Worm (Caenorhabditis elegans): ENCODE results near the gene F08B12.11.

DNA sequence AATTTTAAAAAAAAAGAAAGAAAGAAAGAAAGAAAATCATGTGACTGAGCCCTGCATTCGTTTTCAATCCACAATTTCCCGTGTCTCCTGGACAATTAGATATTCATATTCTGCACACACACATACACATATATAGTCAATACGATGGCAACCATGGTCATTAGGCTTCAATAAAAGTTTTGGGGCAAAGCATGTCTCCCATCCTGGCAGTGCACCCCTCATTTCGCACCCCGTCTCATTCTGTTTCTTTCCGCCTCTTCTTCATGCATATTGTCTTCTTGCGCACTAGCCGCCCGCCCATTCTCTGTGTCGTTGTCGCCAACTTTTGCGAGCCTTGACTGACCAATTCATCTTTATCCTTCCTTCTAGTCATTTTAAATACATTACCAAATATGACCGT is 17.2 kb upstream of the F08B12.11 start:
- TF ChIP-seq ZK546.5 (tag; optimal IDR thresholded peaks at IDR 0.05) = no peak
- no peak for TF ChIP-seq daf-12 (tag; optimal IDR thresholded peaks at IDR 0.05)
- no peak for TF ChIP-seq ama-1 (optimal IDR thresholded peaks at IDR 0.05)
- TF ChIP-seq egl-27 (tag; optimal IDR thresholded peaks at IDR 0.05) = no peak
- TF ChIP-seq elt-1 (tag; optimal IDR thresholded peaks at IDR 0.05) = no peak
